Fruit fly (Drosophila melanogaster): Measurements from ENCODE around the gene Fpgs2.

Fpgs2 gene

DNA sequence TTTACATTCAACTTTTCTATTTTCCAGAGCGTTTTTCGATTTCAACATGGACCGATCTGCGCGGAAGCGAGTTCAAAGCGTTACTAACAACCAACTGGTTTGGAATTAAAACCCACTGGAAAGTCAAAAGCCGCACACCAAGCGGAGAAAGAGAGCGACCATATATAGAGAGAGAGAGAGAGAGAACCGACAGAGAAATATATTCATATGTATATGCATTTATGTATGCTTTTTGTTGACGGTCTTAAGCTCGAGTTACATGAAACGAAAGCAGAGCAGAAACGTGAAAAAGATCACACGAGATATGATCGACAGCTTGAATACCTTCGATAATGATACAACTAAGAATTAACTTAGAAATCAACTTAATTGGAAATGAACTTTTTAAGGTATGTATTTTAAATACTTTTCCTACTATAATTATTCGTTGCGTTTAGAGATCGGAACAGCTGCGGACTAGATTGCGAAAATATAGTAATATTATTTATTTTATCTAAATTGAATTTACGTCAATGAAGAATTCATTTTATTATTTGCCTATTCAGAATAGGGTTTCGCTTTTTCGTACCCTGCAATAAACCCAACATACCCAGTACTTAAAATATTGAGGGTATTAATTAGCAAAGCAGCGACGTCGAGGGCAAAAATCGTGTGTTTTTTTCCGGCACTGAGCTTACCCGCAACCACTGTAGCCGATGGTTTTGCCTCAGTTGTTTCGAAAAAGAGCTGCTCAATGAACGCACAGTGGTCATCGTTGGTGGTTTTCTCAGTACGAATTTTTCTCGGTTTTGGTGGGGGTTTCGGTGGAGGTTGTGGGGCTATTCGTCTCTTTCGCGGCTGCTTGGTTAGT lies 25.1 kb downstream of the Fpgs2 start (continued):
- peak; percentile 51; the same call in 1 of the 2 replicates for TF ChIP-seq CG14441 (GFP tag; IDR thresholded peaks at IDR 0.05)
- TF ChIP-seq lbe (GFP tag; optimal IDR thresholded peaks at IDR 0.05): no peak
- peak; percentile 53 for TF ChIP-seq CG8388 (GFP tag; optimal IDR thresholded peaks at IDR 0.05)
- peak; percentile 67 for TF ChIP-seq Ptx1 (GFP tag; IDR thresholded peaks at IDR 0.05)
- 0 out of 2 replicates have a peak, but pooled peaks have one; percentile 30 for TF ChIP-seq stc (GFP tag; IDR thresholded peaks at IDR 0.05)
- TF ChIP-seq ken (GFP tag; IDR thresholded peaks at IDR 0.05): 0 out of 3 replicates have a peak, but pooled peaks have one; percentile 57
- TF ChIP-seq onecut (GFP tag; IDR thresholded peaks at IDR 0.05): 0 out of 2 replicates have a peak, but pooled peaks have one; percentile 12
- peak; percentile 18 for TF ChIP-seq psq (GFP tag; optimal IDR thresholded peaks at IDR 0.05)
- TF ChIP-seq bab2 (GFP tag; optimal IDR thresholded peaks at IDR 0.05): no peak
- TF ChIP-seq scrt (GFP tag; optimal IDR thresholded peaks at IDR 0.05): peak; percentile 12
- peak; percentile 36 for TF ChIP-seq CG2875 (GFP tag; optimal IDR thresholded peaks at IDR 0.05)
- peak; percentile 5 for TF ChIP-seq sug (tag; optimal IDR thresholded peaks at IDR 0.05)
- TF ChIP-seq CG18619 (GFP tag; optimal IDR thresholded peaks at IDR 0.05): peak; percentile 50
- no peak for TF ChIP-seq fu2 (GFP tag; optimal IDR thresholded peaks at IDR 0.05)
- peak; percentile 58; the same call in 1 of the 3 replicates for TF ChIP-seq Mrtf (GFP tag; IDR thresholded peaks at IDR 0.05)
- no peak for TF ChIP-seq HmgD (GFP tag; optimal IDR thresholded peaks at IDR 0.05)
- peak; percentile 2 for TF ChIP-seq CG8281 (tag; optimal IDR thresholded peaks at IDR 0.05)
- TF ChIP-seq bsh (GFP tag; optimal IDR thresholded peaks at IDR 0.05): peak; percentile 47 to 60
- peak; percentile 29 for TF ChIP-seq CG10147 (GFP tag; optimal IDR thresholded peaks at IDR 0.05)
- no peak for TF ChIP-seq Pdp1 (GFP tag; optimal IDR thresholded peaks at IDR 0.05)
- TF ChIP-seq Xrp1 (GFP tag; IDR thresholded peaks at IDR 0.05): peak; percentile 65
- no peak for TF ChIP-seq Hr39 (optimal IDR thresholded peaks at IDR 0.05)
- TF ChIP-seq CG10543 (GFP tag; optimal IDR thresholded peaks at IDR 0.05): peak; percentile 22
- peak; percentile 30; the same call in 1 of the 2 replicates for TF ChIP-seq slbo (GFP tag; IDR thresholded peaks at IDR 0.05)
- TF ChIP-seq grau (tag; optimal IDR thresholded peaks at IDR 0.05): peak; percentile 62
- peak; percentile 63 for TF ChIP-seq vvl (GFP tag; IDR thresholded peaks at IDR 0.05)
- TF ChIP-seq CG10462 (GFP tag; optimal IDR thresholded peaks at IDR 0.05): peak; percentile 66
- TF ChIP-seq CG16815 (GFP tag; optimal IDR thresholded peaks at IDR 0.05): peak; percentile 63
- no peak for TF ChIP-seq dimm (GFP tag; IDR thresholded peaks at IDR 0.05)
- TF ChIP-seq Atf6 (GFP tag; IDR thresholded peaks at IDR 0.05): peak; percentile 33; the same call in 1 of the 2 replicates
- no peak for TF ChIP-seq btn (GFP tag; optimal IDR thresholded peaks at IDR 0.05)
- peak; percentile 34 for TF ChIP-seq org-1 (GFP tag; optimal IDR thresholded peaks at IDR 0.05)
- TF ChIP-seq CG14050 (GFP tag; IDR thresholded peaks at IDR 0.05): peak; percentile 36; the same call in 2 of the 3 replicates
- no peak for TF ChIP-seq Doc2 (GFP tag; IDR thresholded peaks at IDR 0.05)
- peak; percentile 3 for TF ChIP-seq pros (GFP tag; optimal IDR thresholded peaks at IDR 0.05)
- peak; percentile 39 for TF ChIP-seq CG33557 (GFP tag; optimal IDR thresholded peaks at IDR 0.05)
- no peak for TF ChIP-seq CG15479 (GFP tag; optimal IDR thresholded peaks at IDR 0.05)
- TF ChIP-seq CG12155 (GFP tag; optimal IDR thresholded peaks at IDR 0.05): peak; percentile 18
- peak; percentile 23 for TF ChIP-seq CG15696 (tag; optimal IDR thresholded peaks at IDR 0.05)
- no peak for TF ChIP-seq D (optimal IDR thresholded peaks at IDR 0.05)
- TF ChIP-seq D (GFP tag; optimal IDR thresholded peaks at IDR 0.05): peak; percentile 54
- peak in 1 of 2 experiments; percentile 17 for TF ChIP-seq Eip74EF (GFP tag; optimal IDR thresholded peaks at IDR 0.05)
- TF ChIP-seq CG9727 (GFP tag; optimal IDR thresholded peaks at IDR 0.05): peak; percentile 34
- TF ChIP-seq phol (tag; optimal IDR thresholded peaks at IDR 0.05): peak; percentile 65
- peak; percentile 66; the same call in 2 of the 3 replicates for TF ChIP-seq dysf (GFP tag; IDR thresholded peaks at IDR 0.05)
- peak; percentile 67 for TF ChIP-seq CG8924 (tag; optimal IDR thresholded peaks at IDR 0.05)
- TF ChIP-seq Ets65A (GFP tag): peak; percentile 72
- no peak for TF ChIP-seq BEAF-32 (GFP tag; optimal IDR thresholded peaks at IDR 0.05)
- TF ChIP-seq emc (GFP tag; optimal IDR thresholded peaks at IDR 0.05): no peak

All from whole organism, embryonic.